Worm (Caenorhabditis elegans) whole organism, late embryonic: Measurements from ENCODE around the gene idpp-6.

Experiments used
- F13H6.1 ChIP-seq: sonication (generic microtip); optimal IDR thresholded peaks from 2 replicates; lab custom pipeline; 2016; ENCODE audit warnings: missing genetic modification characterization, missing compliant biosample characterization
- fkh-10 ChIP-seq: fragments of 150-350 bp; optimal IDR thresholded peaks from 2 replicates; lab custom pipeline; 2014; ENCODE audit warnings: missing biosample characterization, missing genetic modification reagents, missing genetic modification characterization
- hlh-30 ChIP-seq: sonication (generic microtip); optimal IDR thresholded peaks from 2 replicates; lab custom pipeline; 2017; ENCODE audit warnings: antibody characterized with exemption, missing genetic modification characterization, missing compliant biosample characterization; ENCODE audit not compliant: insufficient read depth
- nfya-1 ChIP-seq: sonication (generic microtip); optimal IDR thresholded peaks from 2 replicates; lab custom pipeline; 2017; ENCODE audit warnings: missing genetic modification characterization, mild to moderate bottlenecking, missing compliant biosample characterization, antibody characterized with exemption, moderate library complexity
- nhr-11 ChIP-seq: fragments of 150-350 bp; optimal IDR thresholded peaks from 2 replicates; lab custom pipeline; 2014; ENCODE audit warnings: missing biosample characterization, missing genetic modification characterization
- pqm-1 ChIP-seq: sonication (generic microtip); optimal IDR thresholded peaks from 2 replicates; lab custom pipeline; 2016; ENCODE audit warnings: missing genetic modification characterization, missing compliant biosample characterization
- tbx-7 ChIP-seq: sonication (generic microtip); optimal IDR thresholded peaks from 2 replicates; lab custom pipeline; 2016; ENCODE audit warnings: missing genotype, missing genetic modification characterization, missing compliant biosample characterization
- unc-3 ChIP-seq, 2 experiments: fragments of 200-800 bp in 1 of 2; sonication (Bioruptor generic) in 1 of 2; sonication (generic microtip) in 1 of 2; conservative IDR thresholded peaks in 1 of 2; optimal IDR thresholded peaks in 1 of 2; 2 replicates each; pipeline versions ENCODE4 v1.3.6 to Lab custom; 2016 to 2022; ENCODE audit warnings: missing compliant biosample characterization in 2 of 2, missing genetic modification characterization in 2 of 2, missing genetic modification reagents in 1 of 2
- unc-86 ChIP-seq: sonication (generic microtip); optimal IDR thresholded peaks from 2 replicates; lab custom pipeline; 2016; ENCODE audit warnings: missing genetic modification characterization, missing compliant biosample characterization

DNA sequence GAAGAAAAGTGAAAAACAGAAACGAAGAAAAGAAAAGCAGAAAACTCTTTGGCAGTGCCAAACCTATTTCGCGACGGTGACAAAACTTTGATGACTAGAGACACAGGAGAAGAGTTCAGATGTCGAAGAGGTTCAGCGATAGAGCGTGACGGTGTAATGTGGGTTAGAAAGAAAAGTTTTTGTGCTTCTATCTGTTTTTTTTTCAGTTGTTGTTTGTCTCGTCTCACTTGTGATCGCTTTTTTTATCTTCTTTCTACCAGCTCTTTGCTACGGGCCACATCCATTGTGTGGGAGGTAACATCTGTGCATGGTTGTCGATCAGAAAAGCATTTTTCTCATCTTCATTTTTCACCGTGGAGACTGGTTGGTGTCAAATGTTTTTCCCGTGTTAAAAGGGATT lies 42.9 kb downstream of the idpp-6 start, which contains the start of gene F41B4.1:
- TF ChIP-seq hlh-30 (tag; lab: Kevin White, UChicago) (no peak), unc-3 (GFP tag; conservative IDR thresholded peaks at IDR 0.05; lab: Robert Waterston, UW) (no peak), unc-3 (tag; optimal IDR thresholded peaks at IDR 0.05; lab: Kevin White, UChicago) (no peak), tbx-7 (tag; lab: Kevin White, UChicago) (no peak), pqm-1 (tag; lab: Kevin White, UChicago) (no peak), unc-86 (no peak), fkh-10 (GFP tag; lab: Kevin White, UChicago) (no peak), F13H6.1 (no peak), nhr-11 (tag; lab: Kevin White, UChicago) (no peak), nfya-1 (tag; lab: Kevin White, UChicago) (no peak)
